Worm (Caenorhabditis elegans) whole organism, young adult: ENCODE data around the gene enri-2.

Source experiments
- F23B12.7 ChIP-seq: sonication (generic microtip); optimal IDR thresholded peaks from 2 replicates; lab custom pipeline; 2017; ENCODE audit warnings: missing genetic modification characterization, mild to moderate bottlenecking, missing compliant biosample characterization, antibody characterized with exemption, moderate library complexity; ENCODE audit not compliant: insufficient read depth
- F33H1.4 ChIP-seq: fragments of 200-800 bp; sonication (Bioruptor generic); IDR thresholded peaks from 2 replicates; pipeline ENCODE4 v1.3.6; 2022; ENCODE audit warnings: missing genetic modification reagents, missing genetic modification characterization, missing compliant biosample characterization
- Y95B8A.8 ChIP-seq: fragments of 200-800 bp; sonication (Bioruptor generic); IDR thresholded peaks from 2 replicates; pipeline ENCODE4 v1.3.6; 2022; ENCODE audit warnings: missing genetic modification reagents, missing genetic modification characterization, missing compliant biosample characterization
- ama-1 ChIP-seq, 3 experiments: fragments of 150-350 bp in 1 of 3; sonication (generic microtip) in 2 of 3; optimal IDR thresholded peaks; 2 replicates each; lab custom pipeline; 2014 to 2018; ENCODE audit warnings: missing biosample characterization in 2 of 3, missing genetic modification characterization in 2 of 3, missing genetic modification reagents in 2 of 3
- efl-1 ChIP-seq: fragments of 150-350 bp; optimal IDR thresholded peaks from 2 replicates; lab custom pipeline; 2014; ENCODE audit warnings: missing biosample characterization, missing genetic modification reagents, missing genetic modification characterization
- lin-26 ChIP-seq: fragments of 200-800 bp; sonication (Bioruptor generic); IDR thresholded peaks from 2 replicates; pipeline ENCODE4 v1.3.6; 2022; ENCODE audit warnings: missing genetic modification reagents, missing genetic modification characterization, missing compliant biosample characterization
- nfya-1 ChIP-seq: sonication (generic microtip); optimal IDR thresholded peaks from 2 replicates; lab custom pipeline; 2017; ENCODE audit warnings: antibody characterized with exemption, missing compliant biosample characterization, missing genetic modification characterization, borderline replicate concordance; ENCODE audit not compliant: insufficient read depth
- nfya-2 ChIP-seq: fragments of 200-800 bp; sonication (Bioruptor generic); IDR thresholded peaks from 2 replicates; pipeline ENCODE4 v1.3.6; 2022; ENCODE audit warnings: missing genetic modification reagents, missing genetic modification characterization, missing compliant biosample characterization
- snpc-1.3 ChIP-seq: sonication (generic microtip); optimal IDR thresholded peaks from 2 replicates; lab custom pipeline; 2017; ENCODE audit warnings: missing genetic modification characterization, mild to moderate bottlenecking, missing compliant biosample characterization, antibody characterized with exemption, moderate library complexity, missing genotype, missing genetic modification reagents; ENCODE audit not compliant: insufficient read depth
- snpc-4 ChIP-seq, 5 experiments: fragments of 150-350 bp in 1 of 5; sonication (generic microtip) in 4 of 5; optimal IDR thresholded peaks; 2 replicates each; lab custom pipeline; 2014 to 2018; ENCODE audit warnings: missing genetic modification characterization in 5 of 5, missing biosample characterization in 3 of 5, antibody characterized with exemption in 2 of 5, mild to moderate bottlenecking in 2 of 5, missing compliant biosample characterization in 2 of 5, missing genotype in 2 of 5, moderate library complexity in 2 of 5, missing genetic modification reagents in 1 of 5

DNA sequence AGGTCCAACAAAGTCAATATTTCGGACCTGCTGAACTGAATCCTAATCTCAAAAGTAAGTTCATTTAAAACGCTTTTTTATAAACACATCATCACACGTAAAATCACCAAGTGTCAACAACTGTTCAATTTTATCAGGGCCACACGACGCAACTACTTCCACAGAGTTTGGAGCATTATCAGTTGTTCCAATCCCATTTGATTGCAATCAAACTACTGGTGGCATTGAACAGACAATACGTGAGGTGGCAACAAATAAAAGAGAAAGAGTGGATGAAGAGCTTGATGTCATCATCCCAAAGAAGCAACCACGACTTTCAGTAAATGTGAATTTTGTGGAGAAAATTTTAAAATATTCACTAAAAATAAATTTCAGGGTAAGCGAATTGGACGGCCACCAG, 49.1 kb upstream of the enri-2 start:
- no peak for TF ChIP-seq F23B12.7 (tag; lab: Kevin White, UChicago)
- TF ChIP-seq nfya-1 (tag; lab: Kevin White, UChicago), result no peak
- TF ChIP-seq ama-1 (optimal IDR thresholded peaks at IDR 0.05; lab: Kevin White, UChicago), result no peak
- TF ChIP-seq ama-1 (GFP tag; optimal IDR thresholded peaks at IDR 0.05; lab: Kevin White, UChicago), result no peak
- no peak for TF ChIP-seq snpc-1.3 (tag; lab: Kevin White, UChicago)
- TF ChIP-seq F33H1.4 (GFP tag; lab: Robert Waterston, UW), result no peak
- TF ChIP-seq snpc-4 (GFP tag; optimal IDR thresholded peaks at IDR 0.05; lab: Kevin White, UChicago), result no peak
- no peak for TF ChIP-seq snpc-4 (tag; optimal IDR thresholded peaks at IDR 0.05; lab: Kevin White, UChicago)
- no peak for TF ChIP-seq efl-1 (GFP tag; lab: Kevin White, UChicago)
- no peak for TF ChIP-seq nfya-2 (GFP tag; lab: Robert Waterston, UW)
- TF ChIP-seq Y95B8A.8 (GFP tag; lab: Robert Waterston, UW), result no peak
- TF ChIP-seq lin-26 (GFP tag; lab: Robert Waterston, UW), result no peak
